Fruit fly (Drosophila melanogaster) whole organism, wandering third instar larva: ENCODE results near the gene eIF4E5.

Experiments
- CG32264 ChIP-seq: fragments of 200-800 bp; sonication (Bioruptor generic); optimal IDR thresholded peaks from 2 replicates; lab custom pipeline; 2016; ENCODE audit warnings: missing biosample characterization, missing genetic modification characterization
- CG9705 ChIP-seq: fragments of 200-800 bp; sonication (Bioruptor generic); optimal IDR thresholded peaks from 2 replicates; lab custom pipeline; 2018; ENCODE audit warnings: missing biosample characterization, mild to moderate bottlenecking, missing genetic modification characterization
- CrebA ChIP-seq: fragments of 200-800 bp; sonication (Bioruptor generic); optimal IDR thresholded peaks from 2 replicates; lab custom pipeline; 2016; ENCODE audit warnings: missing biosample characterization, mild to moderate bottlenecking, missing genetic modification characterization, borderline replicate concordance
- Dfd ChIP-seq: fragments of >200 bp; optimal IDR thresholded peaks from 2 replicates; lab custom pipeline; 2017; ENCODE audit warnings: missing biosample characterization, missing genetic modification characterization
- Hr78 ChIP-seq: fragments of >200 bp; optimal IDR thresholded peaks from 2 replicates; lab custom pipeline; 2017; ENCODE audit warnings: missing biosample characterization, missing genetic modification characterization
- Jra ChIP-seq: sonication (Bioruptor generic); optimal IDR thresholded peaks from 2 replicates; lab custom pipeline; 2016; ENCODE audit warnings: missing biosample characterization, missing genetic modification characterization
- Vsx2 ChIP-seq: fragments of 200-300, 225-300 bp; sonication (Bioruptor generic); optimal IDR thresholded peaks from 2 replicates; lab custom pipeline; 2018; ENCODE audit warnings: missing biosample characterization, missing genetic modification characterization; ENCODE audit not compliant: partially characterized antibody
- dl ChIP-seq, 2 experiments: fragments of 175-275, 200-275 bp in 1 of 2; fragments of 200-275 bp in 1 of 2; sonication (Bioruptor generic); optimal IDR thresholded peaks; lab custom pipeline; 2018; ENCODE audit warnings: mild to moderate bottlenecking in 2 of 2, missing biosample characterization in 2 of 2, missing genetic modification characterization in 2 of 2, moderate library complexity in 2 of 2; ENCODE audit not compliant: partially characterized antibody in 2 of 2, insufficient read depth in 1 of 2
- psq ChIP-seq: fragments of 200-800 bp; sonication (Bioruptor generic); optimal IDR thresholded peaks from 3 replicates; lab custom pipeline; 2017; ENCODE audit warnings: missing biosample characterization, mild to moderate bottlenecking, missing genetic modification characterization, moderate library complexity

DNA sequence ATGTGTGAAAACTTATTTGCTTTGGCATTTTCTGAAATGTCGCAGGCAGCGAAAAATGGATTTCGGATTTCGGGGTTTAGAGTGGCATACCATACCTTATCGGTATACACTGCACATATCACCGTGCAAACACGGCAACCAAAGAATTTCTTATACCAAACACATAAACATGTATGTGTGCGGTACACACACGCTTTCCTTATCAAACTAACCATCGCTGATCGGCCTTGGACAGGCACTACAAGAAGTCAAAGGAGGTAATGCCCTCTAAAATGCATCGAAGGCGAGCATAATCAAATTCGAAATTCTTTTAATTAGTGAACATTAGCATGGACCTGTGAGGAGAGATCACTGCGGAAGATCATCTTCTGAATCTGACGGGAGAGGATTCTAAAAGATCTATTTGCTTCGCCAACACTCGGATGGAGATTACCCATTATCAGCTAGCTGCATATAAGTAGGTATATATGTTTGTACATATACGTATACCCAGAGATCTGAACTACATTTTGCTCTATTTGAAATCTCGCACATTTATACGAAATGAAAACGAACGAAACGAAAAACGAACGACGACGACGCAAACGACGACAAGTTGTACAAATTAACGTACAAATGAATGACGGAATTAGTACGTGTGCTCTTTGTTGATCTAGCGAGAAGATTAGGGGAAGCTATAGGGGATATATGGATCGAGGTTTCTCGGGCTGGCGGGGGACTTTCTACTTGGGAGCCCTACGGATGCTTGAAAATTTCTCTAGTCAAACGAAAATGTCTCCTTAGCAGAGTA, 36.2 kb upstream of the eIF4E5 start:
- TF ChIP-seq Hr78 (GFP tag; lab: Kevin White, UChicago) (no peak), Dfd (GFP tag; lab: Kevin White, UChicago) (no peak), dl (GFP tag; optimal IDR thresholded peaks at IDR 0.05; lab: Kevin White, UChicago; ENCODE audit: insufficient read depth in 1 of 2, partially characterized antibody in 2 of 2) (no peak), CG32264 (GFP tag; lab: Kevin White, UChicago) (no peak), CG9705 (no peak), Jra (GFP tag; lab: Kevin White, UChicago) (no peak), Vsx2 (GFP tag; lab: Kevin White, UChicago) (no peak), psq (GFP tag; lab: Kevin White, UChicago) (no peak), CrebA (GFP tag; lab: Kevin White, UChicago) (no peak)
